Fruit fly (Drosophila melanogaster) whole organism, embryonic: ENCODE data around the gene Pex2.

Experiments
- Ada2b ChIP-seq: fragments of 200-800 bp; sonication (Bioruptor generic); IDR thresholded peaks from 2 replicates; pipeline ENCODE4 v1.3.6; 2022; ENCODE audit warnings: missing biosample characterization, missing genetic modification characterization
- Asciz ChIP-seq: fragments of 200-800 bp; sonication (Bioruptor generic); optimal IDR thresholded peaks from 2 replicates; lab custom pipeline; 2017; ENCODE audit warnings: missing biosample characterization, mild to moderate bottlenecking, missing genetic modification characterization, missing genetic modification reagents
- B-H2 ChIP-seq: fragments of 200-800 bp; sonication (Bioruptor generic); optimal IDR thresholded peaks from 2 replicates; lab custom pipeline; 2018; ENCODE audit warnings: missing biosample characterization, mild to moderate bottlenecking, missing genetic modification characterization
- CG10267 ChIP-seq: fragments of 200-800 bp; sonication (Bioruptor generic); optimal IDR thresholded peaks from 2 replicates; lab custom pipeline; 2018; ENCODE audit warnings: missing biosample characterization, mild to moderate bottlenecking, missing genetic modification characterization, moderate library complexity
- CG11456 ChIP-seq: fragments of 200-800 bp; sonication (Bioruptor generic); IDR thresholded peaks from 3 replicates; pipeline ENCODE4 v1.3.6; 2022; ENCODE audit warnings: missing biosample characterization, missing genetic modification characterization
- CG12744 ChIP-seq: fragments of 200-800 bp; sonication (Bioruptor generic); optimal IDR thresholded peaks from 2 replicates; lab custom pipeline; 2016; ENCODE audit warnings: missing biosample characterization, missing genetic modification characterization
- CG13775 ChIP-seq: fragments of 200-800 bp; sonication (Bioruptor generic); optimal IDR thresholded peaks from 3 replicates; lab custom pipeline; 2017; ENCODE audit warnings: missing biosample characterization, mild to moderate bottlenecking, missing genetic modification characterization
- CG14014 ChIP-seq: fragments of 200-800 bp; sonication (Bioruptor generic); IDR thresholded peaks from 2 replicates; pipeline ENCODE4 v1.3.6; 2022; ENCODE audit warnings: missing biosample characterization, missing genetic modification characterization
- CG14050 ChIP-seq: fragments of 200-800 bp; sonication (Bioruptor generic); IDR thresholded peaks from 3 replicates; pipeline ENCODE4 v1.3.6; 2022; ENCODE audit warnings: missing biosample characterization, missing genetic modification characterization
- CG15269 ChIP-seq: fragments of 200-800 bp; sonication (Bioruptor generic); optimal IDR thresholded peaks from 2 replicates; lab custom pipeline; 2018; ENCODE audit warnings: missing biosample characterization, mild to moderate bottlenecking, missing genetic modification characterization, moderate library complexity
- CG15696 ChIP-seq: fragments of 200-800 bp; sonication (Bioruptor generic); optimal IDR thresholded peaks from 2 replicates; lab custom pipeline; 2019; ENCODE audit warnings: missing biosample characterization, mild to moderate bottlenecking, missing genetic modification characterization, moderate library complexity
- CG18599 ChIP-seq: fragments of 200-800 bp; sonication (Bioruptor generic); optimal IDR thresholded peaks from 3 replicates; lab custom pipeline; 2017; ENCODE audit warnings: missing biosample characterization, missing genetic modification characterization, mild to moderate bottlenecking, moderate library complexity, missing genetic modification reagents
- CG2129 ChIP-seq: fragments of 200-800 bp; sonication (Bioruptor generic); IDR thresholded peaks from 2 replicates; pipeline ENCODE4 v1.3.6; 2022; ENCODE audit warnings: missing biosample characterization, missing genetic modification characterization; ENCODE audit not compliant: partially characterized antibody
- CG2199 ChIP-seq: fragments of 200-800 bp; sonication (Bioruptor generic); IDR thresholded peaks from 3 replicates; pipeline ENCODE4 v1.3.6; 2022; ENCODE audit warnings: missing biosample characterization, missing genetic modification characterization
- CG31224 ChIP-seq: fragments of 200-800 bp; sonication (Bioruptor generic); IDR thresholded peaks from 2 replicates; pipeline ENCODE4 v1.3.6; 2022; ENCODE audit warnings: missing biosample characterization, missing genetic modification characterization
- CG32767 ChIP-seq: fragments of 200-800 bp; sonication (Bioruptor generic); IDR thresholded peaks from 2 replicates; pipeline ENCODE4 v1.3.6; 2022; ENCODE audit warnings: missing biosample characterization, missing genetic modification characterization
- CG34224 ChIP-seq: fragments of 200-800 bp; sonication (Bioruptor generic); IDR thresholded peaks from 3 replicates; pipeline ENCODE4 v1.3.6; 2022; ENCODE audit warnings: missing biosample characterization, missing genetic modification characterization; ENCODE audit not compliant: partially characterized antibody
- CG4820 ChIP-seq: fragments of 200-800 bp; sonication (Bioruptor generic); optimal IDR thresholded peaks from 3 replicates; lab custom pipeline; 2016; ENCODE audit warnings: missing biosample characterization, missing genetic modification characterization
- CG5180 ChIP-seq: fragments of 200-800 bp; sonication (Bioruptor generic); optimal IDR thresholded peaks from 3 replicates; lab custom pipeline; 2017; ENCODE audit warnings: missing biosample characterization, missing genetic modification characterization, mild to moderate bottlenecking, moderate library complexity, missing genetic modification reagents
- CG6689 ChIP-seq: fragments of 200-800 bp; sonication (Bioruptor generic); IDR thresholded peaks from 2 replicates; pipeline ENCODE4 v1.3.6; 2022; ENCODE audit warnings: missing biosample characterization, missing genetic modification characterization
- CG7786 ChIP-seq: fragments of 200-800 bp; sonication (Bioruptor generic); optimal IDR thresholded peaks from 2 replicates; lab custom pipeline; 2016; ENCODE audit warnings: missing biosample characterization, missing genetic modification characterization
- CG7963 ChIP-seq: fragments of 200-800 bp; sonication (Bioruptor generic); IDR thresholded peaks from 3 replicates; pipeline ENCODE4 v1.3.6; 2022; ENCODE audit warnings: missing biosample characterization, missing genetic modification characterization; ENCODE audit not compliant: partially characterized antibody
- CG9817 ChIP-seq: fragments of 200-800 bp; sonication (Bioruptor generic); optimal IDR thresholded peaks from 2 replicates; lab custom pipeline; 2018; ENCODE audit warnings: missing biosample characterization, mild to moderate bottlenecking, missing genetic modification characterization, moderate library complexity
- D19B ChIP-seq: fragments of 200-800 bp; sonication (Bioruptor generic); optimal IDR thresholded peaks from 2 replicates; lab custom pipeline; 2017; ENCODE audit warnings: missing biosample characterization, mild to moderate bottlenecking, missing genetic modification characterization
- Elba2 ChIP-seq: fragments of 200-800 bp; sonication (Bioruptor generic); optimal IDR thresholded peaks from 3 replicates; lab custom pipeline; 2016; ENCODE audit warnings: missing biosample characterization, missing genetic modification characterization
- Gug ChIP-seq: fragments of 200-800 bp; sonication (Bioruptor generic); IDR thresholded peaks from 4 replicates; pipeline ENCODE4 v1.3.6; 2022; ENCODE audit warnings: missing biosample characterization, missing genetic modification characterization
- Hmr ChIP-seq: fragments of 200-800 bp; sonication (Bioruptor generic); optimal IDR thresholded peaks from 3 replicates; lab custom pipeline; 2017; ENCODE audit warnings: mild to moderate bottlenecking, missing biosample characterization, missing genetic modification reagents, missing genetic modification characterization
- NfI ChIP-seq: fragments of 200-800 bp; sonication (Bioruptor generic); optimal IDR thresholded peaks from 3 replicates; lab custom pipeline; 2018; ENCODE audit warnings: missing biosample characterization, mild to moderate bottlenecking, missing genetic modification characterization, moderate library complexity
- Poxn ChIP-seq: fragments of 200-800 bp; sonication (Bioruptor generic); IDR thresholded peaks from 2 replicates; pipeline ENCODE4 v1.3.6; 2022; ENCODE audit warnings: missing biosample characterization, missing genetic modification characterization
- Rx ChIP-seq: fragments of 200-800 bp; sonication (Bioruptor generic); IDR thresholded peaks from 2 replicates; pipeline ENCODE4 v1.3.6; 2022; ENCODE audit warnings: missing biosample characterization, missing genetic modification characterization
- Sox100B ChIP-seq: fragments of 200-800 bp; sonication (Bioruptor generic); optimal IDR thresholded peaks from 3 replicates; lab custom pipeline; 2018; ENCODE audit warnings: missing biosample characterization, mild to moderate bottlenecking, missing genetic modification characterization
- Sry-δ ChIP-seq: fragments of 200-800 bp; sonication (Bioruptor generic); optimal IDR thresholded peaks from 2 replicates; lab custom pipeline; 2016; ENCODE audit warnings: missing biosample characterization, missing genetic modification characterization
- Xbp1 ChIP-seq: fragments of 200-800 bp; sonication (Bioruptor generic); optimal IDR thresholded peaks from 3 replicates; lab custom pipeline; 2016; ENCODE audit warnings: missing biosample characterization, mild to moderate bottlenecking, missing genetic modification characterization
- da ChIP-seq: fragments of 200-800 bp; sonication (Bioruptor generic); optimal IDR thresholded peaks from 2 replicates; lab custom pipeline; 2016; ENCODE audit warnings: missing biosample characterization, missing genetic modification characterization
- esg ChIP-seq: fragments of 200-800 bp; sonication (Bioruptor generic); conservative IDR thresholded peaks from 2 replicates; pipeline ENCODE4 v1.3.6; 2022; ENCODE audit warnings: missing biosample characterization, missing genetic modification characterization
- gcm ChIP-seq: fragments of 200-800 bp; sonication (Bioruptor generic); optimal IDR thresholded peaks from 2 replicates; lab custom pipeline; 2019; ENCODE audit warnings: missing biosample characterization, mild to moderate bottlenecking, missing genetic modification characterization, moderate library complexity
- her ChIP-seq: fragments of 200-800 bp; sonication (Bioruptor generic); optimal IDR thresholded peaks from 2 replicates; lab custom pipeline; 2016; ENCODE audit warnings: missing biosample characterization, missing genetic modification characterization
- ken ChIP-seq: fragments of 200-800 bp; sonication (Bioruptor generic); IDR thresholded peaks from 3 replicates; pipeline ENCODE4 v1.3.6; 2022; ENCODE audit warnings: missing biosample characterization, missing genetic modification characterization
- maf-S ChIP-seq: fragments of 200-800 bp; sonication (Bioruptor generic); optimal IDR thresholded peaks from 2 replicates; lab custom pipeline; 2016; ENCODE audit warnings: missing biosample characterization, missing genetic modification characterization
- pnt ChIP-seq: fragments of 200-800 bp; sonication (Bioruptor generic); optimal IDR thresholded peaks from 3 replicates; lab custom pipeline; 2016; ENCODE audit warnings: missing biosample characterization, missing genetic modification characterization
- prd ChIP-seq, 3 experiments: fragments of >200 bp in 2 of 3; fragments of 200-800 bp in 1 of 3; sonication (Bioruptor generic) in 1 of 3; optimal IDR thresholded peaks in 2 of 3; IDR thresholded peaks in 1 of 3; 2 replicates in 2 of 3; 3 replicates in 1 of 3; pipeline versions ENCODE4 v1.3.6 to Lab custom; 2017 to 2022; ENCODE audit warnings: missing biosample characterization in 1 of 3, missing genetic modification characterization in 1 of 3
- pzg ChIP-seq: fragments of 200-800 bp; sonication (Bioruptor generic); optimal IDR thresholded peaks from 3 replicates; lab custom pipeline; 2018; ENCODE audit warnings: missing biosample characterization, mild to moderate bottlenecking, missing genetic modification characterization, moderate library complexity
- sc ChIP-seq, 3 experiments: fragments of >200 bp in 2 of 3; fragments of 200-800 bp in 1 of 3; sonication (Bioruptor generic) in 1 of 3; optimal IDR thresholded peaks; 2 replicates in 2 of 3; 3 replicates in 1 of 3; lab custom pipeline; 2017; ENCODE audit warnings: mild to moderate bottlenecking in 1 of 3, missing biosample characterization in 1 of 3, missing genetic modification characterization in 1 of 3, missing genetic modification reagents in 1 of 3
- sisA ChIP-seq: fragments of 200-800 bp; sonication (Bioruptor generic); IDR thresholded peaks from 2 replicates; pipeline ENCODE4 v1.3.6; 2022; ENCODE audit warnings: missing biosample characterization, missing genetic modification characterization
- slp2 ChIP-seq: fragments of 200-800 bp; sonication (Bioruptor generic); optimal IDR thresholded peaks from 2 replicates; lab custom pipeline; 2016; ENCODE audit warnings: missing biosample characterization, missing genetic modification characterization
- tio ChIP-seq: fragments of 200-800 bp; sonication (Bioruptor generic); optimal IDR thresholded peaks from 2 replicates; lab custom pipeline; 2017; ENCODE audit warnings: missing biosample characterization, missing genetic modification characterization, inconsistent platforms
- wdn ChIP-seq: fragments of 200-800 bp; sonication (Bioruptor generic); IDR thresholded peaks from 2 replicates; pipeline ENCODE4 v1.3.6; 2022; ENCODE audit warnings: missing biosample characterization, missing genetic modification characterization

Gene Pex2

DNA sequence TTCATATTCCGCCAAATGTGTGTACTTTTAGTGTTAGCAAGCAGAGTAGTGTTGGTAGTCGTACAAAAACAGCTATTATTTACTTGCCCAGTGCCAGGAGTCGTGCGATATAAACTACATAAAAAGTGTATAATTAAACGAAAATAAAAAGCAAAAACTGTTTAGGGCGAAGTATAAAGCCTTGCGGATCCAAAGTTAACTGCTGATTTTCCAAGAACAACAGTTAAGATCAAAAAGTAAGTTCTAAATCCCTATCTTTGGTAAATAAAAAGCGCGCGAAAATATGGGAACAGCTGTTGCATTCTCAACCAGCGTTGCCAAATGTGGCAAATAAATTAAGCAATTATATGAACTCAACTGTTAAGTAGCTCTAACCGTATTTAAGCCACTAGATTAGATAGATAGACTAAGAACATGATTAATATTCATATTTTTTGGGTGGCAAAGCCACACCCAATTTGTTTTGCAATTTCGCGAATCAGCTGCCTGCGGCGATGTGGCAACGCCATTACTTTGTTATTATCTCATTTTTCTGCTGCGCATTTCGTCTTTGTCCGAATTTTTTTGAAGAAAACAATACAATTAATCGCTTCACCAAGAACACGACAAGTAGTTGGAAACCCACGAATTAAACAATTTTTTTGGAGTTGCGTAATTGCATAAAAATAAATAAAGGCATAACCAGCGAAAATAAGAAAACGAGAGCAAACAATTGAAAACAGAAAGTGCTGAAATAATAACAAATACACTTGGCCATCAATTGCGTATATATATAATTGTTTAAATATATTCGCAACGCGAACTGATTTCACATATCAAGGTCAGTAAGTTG lies 1.6 kb downstream of the Pex2 start, which contains the start of the genes Prim1 and CG7083 (continued):
- peak; percentile 23; the same call in 1 of the 4 replicates for TF ChIP-seq Gug (GFP tag; lab: Robert Waterston, UW)
- TF ChIP-seq Poxn (GFP tag; lab: Robert Waterston, UW), result no peak
- peak; percentile 39 for TF ChIP-seq maf-S (GFP tag; lab: Kevin White, UChicago)
- TF ChIP-seq CG6689, result peak; percentile 37; the same call in 1 of the 2 replicates
- peak; percentile 33 for TF ChIP-seq pnt (GFP tag; lab: Kevin White, UChicago)
- TF ChIP-seq slp2, result peak; percentile 55
- TF ChIP-seq CG10267, result peak; percentile 94
- TF ChIP-seq CG4820 (GFP tag; lab: Kevin White, UChicago), result peak; percentile 23
- TF ChIP-seq CG31224 (GFP tag; lab: Robert Waterston, UW), result peak; percentile 18; the same call in 1 of the 2 replicates
- TF ChIP-seq gcm (GFP tag; lab: Kevin White, UChicago), result no peak
- peak; percentile 63 for TF ChIP-seq Sry-δ (GFP tag; lab: Kevin White, UChicago)
- no peak for TF ChIP-seq tio (GFP tag; lab: Kevin White, UChicago)
- no peak for TF ChIP-seq prd (optimal IDR thresholded peaks at IDR 0.05; lab: Kevin White, UChicago)
- peak; percentile 59 for TF ChIP-seq prd (GFP tag; IDR thresholded peaks at IDR 0.05; lab: Robert Waterston, UW)
- TF ChIP-seq Elba2, result peak; percentile 12
- TF ChIP-seq CG7786 (GFP tag; lab: Kevin White, UChicago), result peak; percentile 57
- peak; percentile 60 for TF ChIP-seq NfI (GFP tag; lab: Kevin White, UChicago)
- TF ChIP-seq CG9817 (tag; lab: Kevin White, UChicago), result peak; percentile 43
- TF ChIP-seq CG2129 (GFP tag; lab: Robert Waterston, UW), result no peak
- no peak for TF ChIP-seq D19B (GFP tag; lab: Kevin White, UChicago)
- TF ChIP-seq CG32767, result no peak
- TF ChIP-seq sisA (GFP tag; lab: Robert Waterston, UW), result 0 out of 2 replicates have a peak, but pooled peaks have one; percentile 22
- TF ChIP-seq CG34224, result no peak
- TF ChIP-seq Xbp1 (GFP tag; lab: Kevin White, UChicago), result peak; percentile 75
- TF ChIP-seq pzg (GFP tag; lab: Kevin White, UChicago), result peak; percentile 63
- TF ChIP-seq wdn (GFP tag; lab: Robert Waterston, UW), result peak; percentile 37; the same call in 1 of the 2 replicates
- no peak for TF ChIP-seq esg (GFP tag; lab: Robert Waterston, UW)
- TF ChIP-seq CG11456 (GFP tag; lab: Robert Waterston, UW), result 0 out of 3 replicates have a peak, but pooled peaks have one; percentile 8
- peak; percentile 68 for TF ChIP-seq CG13775
- TF ChIP-seq CG18599 (GFP tag; lab: Kevin White, UChicago), result peak; percentile 77
- TF ChIP-seq CG15696 (tag; lab: Kevin White, UChicago), result peak; percentile 49
- TF ChIP-seq CG14014, result no peak
- TF ChIP-seq Hmr, result peak; percentile 54
- TF ChIP-seq ken, result 0 out of 3 replicates have a peak, but pooled peaks have one; percentile 35
- TF ChIP-seq CG14050 (GFP tag; lab: Robert Waterston, UW), result peak; percentile 42; the same call in 1 of the 3 replicates
- no peak for TF ChIP-seq CG7963
- peak; percentile 61 for TF ChIP-seq her (GFP tag; lab: Kevin White, UChicago)
- peak; percentile 43 for TF ChIP-seq da (GFP tag; lab: Kevin White, UChicago)
- peak; percentile 33 for TF ChIP-seq Asciz (GFP tag; lab: Kevin White, UChicago)
- peak; percentile 34 for TF ChIP-seq CG12744 (GFP tag; lab: Kevin White, UChicago)
- peak; percentile 55 for TF ChIP-seq B-H2 (GFP tag; lab: Kevin White, UChicago)
- TF ChIP-seq Ada2b (GFP tag; lab: Robert Waterston, UW), result peak; percentile 48; the same call in 1 of the 2 replicates
- no peak for TF ChIP-seq Rx (GFP tag; lab: Robert Waterston, UW)
- peak; percentile 52 for TF ChIP-seq CG15269
- peak; percentile 55 for TF ChIP-seq Sox100B (GFP tag; lab: Kevin White, UChicago)
- no peak for TF ChIP-seq CG2199 (GFP tag; lab: Robert Waterston, UW)
- TF ChIP-seq CG5180 (GFP tag; lab: Kevin White, UChicago), result no peak
- TF ChIP-seq sc (optimal IDR thresholded peaks at IDR 0.05; lab: Kevin White, UChicago), result no peak
- peak; percentile 48 for TF ChIP-seq sc (GFP tag; optimal IDR thresholded peaks at IDR 0.05; lab: Kevin White, UChicago)
